Fruit fly (Drosophila melanogaster): Measurements from ENCODE around the gene CG6885.

DNA sequence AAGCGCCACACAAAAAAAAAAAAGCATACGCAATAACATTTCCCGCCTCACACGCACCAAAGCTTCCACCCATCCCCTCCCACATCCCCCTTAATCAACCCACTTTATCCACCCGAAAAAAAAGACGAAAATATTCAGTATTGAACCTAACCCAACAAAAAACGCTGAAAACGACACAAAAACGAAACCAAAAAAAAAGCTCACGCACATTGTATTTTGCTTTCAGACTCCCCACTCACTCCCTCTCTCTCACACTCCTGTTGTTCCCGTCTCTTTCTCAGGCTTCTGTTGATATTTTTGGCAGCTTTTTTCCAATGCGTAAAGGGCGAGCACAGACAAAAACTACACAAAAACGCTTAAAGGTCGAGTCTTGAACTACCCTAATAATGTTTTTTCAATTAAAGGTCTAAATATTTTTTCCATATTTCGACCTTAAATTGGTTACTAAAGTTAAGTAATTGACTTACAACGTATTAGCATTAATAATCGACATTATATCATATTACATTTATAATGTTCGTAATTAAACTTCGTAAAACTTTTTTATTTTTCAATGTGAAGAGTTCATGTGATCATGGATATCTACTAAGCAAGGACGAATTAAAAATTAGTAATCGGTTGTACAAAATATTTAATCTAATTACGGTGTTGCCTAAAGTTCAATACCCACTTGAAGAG, 42.3 kb downstream of the CG6885 start:
- TF ChIP-seq CG12391 (tag; optimal IDR thresholded peaks at IDR 0.05) (peak; percentile 74), Hmr (GFP tag; optimal IDR thresholded peaks at IDR 0.05) (peak; percentile 58), wdn (GFP tag; IDR thresholded peaks at IDR 0.05) (no peak), CG10366 (GFP tag; IDR thresholded peaks at IDR 0.05) (no peak; the same call in 1 of the 2 replicates), BEAF-32 (GFP tag; optimal IDR thresholded peaks at IDR 0.05) (no peak), CG14965 (GFP tag; optimal IDR thresholded peaks at IDR 0.05; ENCODE audit: borderline replicate concordance) (no peak)

Measured in whole organism, embryonic.